Fruit fly (Drosophila melanogaster) whole organism, embryonic: Measurements from ENCODE around the gene FucTD.

ENCODE experiments used
- Bgb ChIP-seq: fragments of 200-800 bp; sonication (Bioruptor generic); IDR thresholded peaks from 2 replicates; pipeline ENCODE4 v1.3.6; 2022; ENCODE audit warnings: missing biosample characterization, missing genetic modification characterization; ENCODE audit not compliant: partially characterized antibody
- CG10543 ChIP-seq: fragments of 200-800 bp; sonication (Bioruptor generic); optimal IDR thresholded peaks from 3 replicates; lab custom pipeline; 2017; ENCODE audit warnings: missing biosample characterization, mild to moderate bottlenecking, missing genetic modification characterization, moderate library complexity
- CG12299 ChIP-seq: fragments of 200-800 bp; sonication (Bioruptor generic); optimal IDR thresholded peaks from 2 replicates; lab custom pipeline; 2018; ENCODE audit warnings: missing biosample characterization, mild to moderate bottlenecking, missing genetic modification characterization
- CG13775 ChIP-seq: fragments of 200-800 bp; sonication (Bioruptor generic); optimal IDR thresholded peaks from 3 replicates; lab custom pipeline; 2017; ENCODE audit warnings: missing biosample characterization, mild to moderate bottlenecking, missing genetic modification characterization
- CG14014 ChIP-seq: fragments of 200-800 bp; sonication (Bioruptor generic); IDR thresholded peaks from 2 replicates; pipeline ENCODE4 v1.3.6; 2022; ENCODE audit warnings: missing biosample characterization, missing genetic modification characterization
- CG15073 ChIP-seq: fragments of 200-800 bp; sonication (Bioruptor generic); optimal IDR thresholded peaks from 2 replicates; lab custom pipeline; 2016; ENCODE audit warnings: missing biosample characterization, missing genetic modification characterization
- CG16863 ChIP-seq: fragments of 200-800 bp; sonication (Bioruptor generic); optimal IDR thresholded peaks from 3 replicates; lab custom pipeline; 2016; ENCODE audit warnings: missing biosample characterization, missing genetic modification characterization
- CG2678 ChIP-seq: fragments of 200-800 bp; sonication (Bioruptor generic); optimal IDR thresholded peaks from 3 replicates; lab custom pipeline; 2019; ENCODE audit warnings: missing biosample characterization, mild to moderate bottlenecking, missing genetic modification characterization, moderate library complexity
- CG34224 ChIP-seq: fragments of 200-800 bp; sonication (Bioruptor generic); IDR thresholded peaks from 3 replicates; pipeline ENCODE4 v1.3.6; 2022; ENCODE audit warnings: missing biosample characterization, missing genetic modification characterization; ENCODE audit not compliant: partially characterized antibody
- CG6791 ChIP-seq: fragments of 200-800 bp; sonication (Bioruptor generic); IDR thresholded peaks from 3 replicates; pipeline ENCODE4 v1.3.6; 2022; ENCODE audit warnings: missing biosample characterization, missing genetic modification characterization; ENCODE audit not compliant: partially characterized antibody
- CG7786 ChIP-seq: fragments of 200-800 bp; sonication (Bioruptor generic); optimal IDR thresholded peaks from 2 replicates; lab custom pipeline; 2016; ENCODE audit warnings: missing biosample characterization, missing genetic modification characterization
- CG7928 ChIP-seq: fragments of 200-800 bp; sonication (Bioruptor generic); optimal IDR thresholded peaks from 2 replicates; lab custom pipeline; 2017; ENCODE audit warnings: missing biosample characterization, mild to moderate bottlenecking, missing genetic modification characterization
- CG9876 ChIP-seq: fragments of 200-800 bp; sonication (Bioruptor generic); optimal IDR thresholded peaks from 2 replicates; lab custom pipeline; 2016; ENCODE audit warnings: missing biosample characterization, missing genetic modification characterization
- Deaf1 ChIP-seq: fragments of 200-800 bp; optimal IDR thresholded peaks from 3 replicates; lab custom pipeline; 2019; ENCODE audit warnings: missing biosample characterization, mild to moderate bottlenecking, missing genetic modification characterization, moderate library complexity
- Dip3 ChIP-seq: fragments of 200-800 bp; sonication (Bioruptor generic); optimal IDR thresholded peaks from 3 replicates; lab custom pipeline; 2016; ENCODE audit warnings: missing biosample characterization, missing genetic modification characterization
- Dp ChIP-seq: fragments of 200-800 bp; sonication (Bioruptor generic); optimal IDR thresholded peaks from 2 replicates; lab custom pipeline; 2018; ENCODE audit warnings: missing biosample characterization, mild to moderate bottlenecking, missing genetic modification characterization, moderate library complexity
- Fer1 ChIP-seq: fragments of 200-800 bp; sonication (Bioruptor generic); optimal IDR thresholded peaks from 2 replicates; lab custom pipeline; 2017; ENCODE audit warnings: missing biosample characterization, mild to moderate bottlenecking, missing genetic modification characterization
- PHDP ChIP-seq: fragments of 200-800 bp; sonication (Bioruptor generic); optimal IDR thresholded peaks from 3 replicates; lab custom pipeline; 2018; ENCODE audit warnings: missing biosample characterization, mild to moderate bottlenecking, missing genetic modification characterization, moderate library complexity
- Ptx1 ChIP-seq: fragments of 200-800 bp; sonication (Bioruptor generic); IDR thresholded peaks from 2 replicates; pipeline ENCODE4 v1.3.6; 2022; ENCODE audit warnings: missing biosample characterization, missing genetic modification characterization
- Stat92E ChIP-seq, 3 experiments: fragments of >200 bp in 2 of 3; fragments of 200-800 bp in 1 of 3; sonication (Bioruptor generic) in 1 of 3; optimal IDR thresholded peaks; 2 replicates each; lab custom pipeline; 2017 to 2019; ENCODE audit warnings: missing biosample characterization in 3 of 3, missing genetic modification characterization in 3 of 3, mild to moderate bottlenecking in 1 of 3, moderate library complexity in 1 of 3
- Taf1 ChIP-seq: fragments of 200-800 bp; sonication (Bioruptor generic); IDR thresholded peaks from 2 replicates; pipeline ENCODE4 v1.3.6; 2022; ENCODE audit warnings: missing biosample characterization, missing genetic modification characterization
- Usf ChIP-seq: fragments of 200-800 bp; sonication (Bioruptor generic); optimal IDR thresholded peaks from 2 replicates; lab custom pipeline; 2017; ENCODE audit warnings: missing genotype, missing biosample characterization, missing genetic modification characterization
- ara ChIP-seq: fragments of 200-800 bp; sonication (Bioruptor generic); IDR thresholded peaks from 2 replicates; pipeline ENCODE4 v1.3.6; 2022; ENCODE audit warnings: missing biosample characterization, missing genetic modification characterization
- bcd ChIP-seq: fragments of 200-800 bp; sonication (Bioruptor generic); optimal IDR thresholded peaks from 2 replicates; lab custom pipeline; 2017; ENCODE audit warnings: missing biosample characterization, mild to moderate bottlenecking, missing genetic modification characterization
- bowl ChIP-seq: fragments of 200-800 bp; sonication (Bioruptor generic); IDR thresholded peaks from 2 replicates; pipeline ENCODE4 v1.3.6; 2022; ENCODE audit warnings: missing biosample characterization, missing genetic modification characterization
- chif ChIP-seq, 2 experiments: fragments of 200-800 bp; sonication (Bioruptor generic); optimal IDR thresholded peaks; 3 replicates each; lab custom pipeline; 2016; ENCODE audit warnings: missing biosample characterization in 2 of 2, missing genetic modification characterization in 2 of 2
- cwo ChIP-seq: fragments of 200-800 bp; sonication (Bioruptor generic); optimal IDR thresholded peaks from 3 replicates; lab custom pipeline; 2017; ENCODE audit warnings: missing biosample characterization, missing genetic modification characterization, mild to moderate bottlenecking, moderate library complexity, missing genetic modification reagents
- dmrt11E ChIP-seq: fragments of 200-800 bp; sonication (Bioruptor generic); optimal IDR thresholded peaks from 3 replicates; lab custom pipeline; 2018; ENCODE audit warnings: missing biosample characterization, mild to moderate bottlenecking, missing genetic modification characterization, moderate library complexity
- fd3F ChIP-seq: fragments of 200-800 bp; sonication (Bioruptor generic); optimal IDR thresholded peaks from 2 replicates; lab custom pipeline; 2018; ENCODE audit warnings: missing biosample characterization, mild to moderate bottlenecking, missing genetic modification characterization, moderate library complexity
- fu2 ChIP-seq: fragments of 200-800 bp; sonication (Bioruptor generic); optimal IDR thresholded peaks from 2 replicates; lab custom pipeline; 2016; ENCODE audit warnings: missing biosample characterization, missing genetic modification characterization
- gro ChIP-seq: fragments of 200-800 bp; sonication (Bioruptor generic); optimal IDR thresholded peaks from 2 replicates; lab custom pipeline; 2016; ENCODE audit warnings: missing biosample characterization, missing genetic modification characterization
- gsb ChIP-seq: fragments of 200-800 bp; sonication (Bioruptor generic); IDR thresholded peaks from 2 replicates; pipeline ENCODE4 v1.3.6; 2022; ENCODE audit warnings: missing biosample characterization, missing genetic modification characterization
- ham ChIP-seq: fragments of 200-800 bp; sonication (Bioruptor generic); IDR thresholded peaks from 2 replicates; pipeline ENCODE4 v1.3.6; 2022; ENCODE audit warnings: missing biosample characterization, missing genetic modification characterization
- hth ChIP-seq: fragments of >200 bp; optimal IDR thresholded peaks from 2 replicates; lab custom pipeline; 2017; ENCODE audit warnings: inconsistent platforms
- jing ChIP-seq: fragments of 200-800 bp; sonication (Bioruptor generic); optimal IDR thresholded peaks from 2 replicates; lab custom pipeline; 2018; ENCODE audit warnings: missing biosample characterization, mild to moderate bottlenecking, missing genetic modification characterization
- mirr ChIP-seq: fragments of 200-800 bp; sonication (Bioruptor generic); optimal IDR thresholded peaks from 3 replicates; lab custom pipeline; 2018; ENCODE audit warnings: missing biosample characterization, mild to moderate bottlenecking, missing genetic modification characterization
- nmo ChIP-seq: fragments of 200-800 bp; sonication (Bioruptor generic); optimal IDR thresholded peaks from 2 replicates; lab custom pipeline; 2018; ENCODE audit warnings: missing biosample characterization, mild to moderate bottlenecking, missing genetic modification characterization, moderate library complexity
- org-1 ChIP-seq: fragments of 200-800 bp; sonication (Bioruptor generic); optimal IDR thresholded peaks from 2 replicates; lab custom pipeline; 2017; ENCODE audit warnings: missing biosample characterization, missing genetic modification characterization
- ranshi ChIP-seq: fragments of 200-800 bp; sonication (Bioruptor generic); IDR thresholded peaks from 2 replicates; pipeline ENCODE4 v1.3.6; 2022; ENCODE audit warnings: missing biosample characterization, missing genetic modification characterization
- seq ChIP-seq: fragments of 200-800 bp; sonication (Bioruptor generic); IDR thresholded peaks from 2 replicates; pipeline ENCODE4 v1.3.6; 2022; ENCODE audit warnings: missing biosample characterization, missing genetic modification characterization
- slp2 ChIP-seq: fragments of 200-800 bp; sonication (Bioruptor generic); optimal IDR thresholded peaks from 2 replicates; lab custom pipeline; 2016; ENCODE audit warnings: missing biosample characterization, missing genetic modification characterization
- sqz ChIP-seq: fragments of 200-800 bp; sonication (Bioruptor generic); optimal IDR thresholded peaks from 3 replicates; lab custom pipeline; 2018; ENCODE audit warnings: missing biosample characterization, mild to moderate bottlenecking, missing genetic modification characterization
- tap ChIP-seq: fragments of 200-800 bp; optimal IDR thresholded peaks from 3 replicates; lab custom pipeline; 2019; ENCODE audit warnings: missing biosample characterization, mild to moderate bottlenecking, missing genetic modification characterization, moderate library complexity
- trh ChIP-seq: fragments of 200-800 bp; sonication (Bioruptor generic); optimal IDR thresholded peaks from 2 replicates; lab custom pipeline; 2016; ENCODE audit warnings: missing biosample characterization, missing genetic modification characterization
- tx ChIP-seq: fragments of 200-800 bp; sonication (Bioruptor generic); optimal IDR thresholded peaks from 2 replicates; lab custom pipeline; 2016; ENCODE audit warnings: missing biosample characterization, missing genetic modification characterization
- zfh2 ChIP-seq: fragments of 200-800 bp; sonication (Bioruptor generic); optimal IDR thresholded peaks from 2 replicates; lab custom pipeline; 2016; ENCODE audit warnings: missing biosample characterization, missing genetic modification characterization

FucTD gene

DNA sequence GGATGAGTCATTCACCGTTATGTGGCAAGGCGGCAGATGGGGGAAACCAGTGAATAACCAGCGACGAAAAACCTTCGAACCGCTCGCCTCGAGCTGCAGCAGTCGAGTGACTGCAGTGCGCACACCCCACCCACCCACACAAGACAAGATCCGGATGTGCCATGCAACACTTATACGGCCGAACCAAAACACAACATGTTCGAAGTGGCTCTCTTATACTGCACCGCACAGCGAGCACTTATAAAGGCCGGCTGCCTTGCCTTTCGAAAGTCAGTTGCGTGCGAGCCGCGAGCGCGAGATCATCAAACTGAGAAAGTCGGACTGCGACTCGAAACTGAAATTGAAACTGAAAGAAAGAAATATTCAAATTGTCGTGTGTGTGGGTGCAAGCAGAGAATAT lies 47.5 kb downstream of the FucTD start, which contains the start of gene rho (continued):
- TF ChIP-seq tx (GFP tag; lab: Kevin White, UChicago) (peak; percentile 2), Ptx1 (GFP tag; lab: Robert Waterston, UW) (no peak), ranshi (GFP tag; lab: Robert Waterston, UW) (no peak; the same call in 1 of the 2 replicates), dmrt11E (no peak), bcd (GFP tag; lab: Kevin White, UChicago) (no peak), sqz (no peak), Bgb (peak; percentile 67; the same call in 1 of the 2 replicates), chif (GFP tag; optimal IDR thresholded peaks at IDR 0.05; lab: Kevin White, UChicago) (peak in 1 of 2 experiments; percentile 25), Taf1 (GFP tag; lab: Robert Waterston, UW) (no peak), fu2 (GFP tag; lab: Kevin White, UChicago) (no peak), CG9876 (GFP tag; lab: Kevin White, UChicago) (no peak), CG10543 (GFP tag; lab: Kevin White, UChicago) (peak; percentile 33), jing (GFP tag; lab: Kevin White, UChicago) (no peak), zfh2 (GFP tag; lab: Kevin White, UChicago) (no peak), slp2 (no peak), Dip3 (GFP tag; lab: Kevin White, UChicago) (no peak), gsb (GFP tag; lab: Robert Waterston, UW) (no peak), ara (GFP tag; lab: Robert Waterston, UW) (peak; percentile 29; the same call in 1 of the 2 replicates), seq (GFP tag; lab: Robert Waterston, UW) (no peak), nmo (GFP tag; lab: Kevin White, UChicago) (no peak), Dp (no peak), CG13775 (GFP tag; lab: Kevin White, UChicago) (no peak), Deaf1 (tag; lab: Kevin White, UChicago) (peak; percentile 34), bowl (GFP tag; lab: Robert Waterston, UW) (no peak; the same call in 1 of the 2 replicates), CG34224 (no peak), mirr (GFP tag; lab: Kevin White, UChicago) (peak; percentile 46), CG7786 (GFP tag; lab: Kevin White, UChicago) (peak; percentile 3), CG2678 (tag; lab: Kevin White, UChicago) (peak; percentile 31), cwo (no peak), gro (GFP tag; lab: Kevin White, UChicago) (no peak), trh (GFP tag; lab: Kevin White, UChicago) (no peak), CG6791 (peak; percentile 62; the same call in 2 of the 3 replicates), Stat92E (GFP tag; optimal IDR thresholded peaks at IDR 0.05; lab: Kevin White, UChicago) (peak in 1 of 3 experiments; percentile 22), fd3F (GFP tag; lab: Kevin White, UChicago) (no peak), org-1 (GFP tag; lab: Kevin White, UChicago) (no peak), Fer1 (GFP tag; lab: Kevin White, UChicago) (no peak), ham (no peak), PHDP (tag; lab: Kevin White, UChicago) (no peak), CG7928 (GFP tag; lab: Kevin White, UChicago) (no peak), tap (tag; lab: Kevin White, UChicago) (peak; percentile 0), CG15073 (GFP tag; lab: Kevin White, UChicago) (no peak), hth (lab: Kevin White, UChicago) (no peak), CG14014 (GFP tag; lab: Robert Waterston, UW) (no peak), CG12299 (no peak), CG16863 (peak; percentile 25), Usf (GFP tag; lab: Kevin White, UChicago) (no peak)
